Fruit fly (Drosophila melanogaster): ENCODE measurements around the gene Urm1.

Gene Urm1

DNA sequence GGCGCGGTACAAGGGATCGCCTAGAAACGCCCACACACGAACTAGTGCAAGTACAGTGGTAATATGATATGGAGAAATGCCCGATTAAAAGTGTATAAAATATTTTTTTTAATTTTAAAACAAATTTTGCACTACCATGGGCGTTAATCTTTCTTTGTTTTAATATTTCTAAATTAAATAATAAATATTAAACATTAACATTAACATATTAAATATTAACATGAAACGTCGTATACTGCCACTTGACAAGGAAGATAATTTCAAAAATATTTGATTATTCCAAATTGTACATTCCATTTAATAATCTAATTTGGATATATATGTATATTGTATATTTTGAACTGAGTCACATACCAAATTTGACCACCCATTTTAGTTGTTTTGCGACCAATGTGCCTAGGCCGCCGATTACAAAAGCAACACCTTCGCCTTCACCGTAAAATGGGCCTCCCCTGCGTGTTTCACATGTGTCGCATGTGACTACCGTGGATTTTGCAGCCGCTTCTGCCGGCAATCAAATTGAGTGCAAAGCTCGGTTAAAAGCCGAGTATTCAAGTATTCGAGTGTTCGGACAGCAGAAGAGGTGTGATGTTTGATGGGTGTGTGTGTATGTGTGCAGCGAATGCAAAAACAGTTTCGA lies 48.0 kb downstream of the Urm1 start:
- peak; percentile 54 for TF ChIP-seq CG33017 (tag; optimal IDR thresholded peaks at IDR 0.05)
- no peak for TF ChIP-seq cic (GFP tag; optimal IDR thresholded peaks at IDR 0.05)
- no peak for TF ChIP-seq CG12768 (GFP tag; optimal IDR thresholded peaks at IDR 0.05)
- TF ChIP-seq ovo (GFP tag; optimal IDR thresholded peaks at IDR 0.05): peak; percentile 9
- TF ChIP-seq pad (GFP tag; optimal IDR thresholded peaks at IDR 0.05): peak; percentile 95
- no peak for TF ChIP-seq tj (GFP tag; optimal IDR thresholded peaks at IDR 0.05)
- TF ChIP-seq CG7101 (tag; optimal IDR thresholded peaks at IDR 0.05): peak; percentile 44
- TF ChIP-seq Clk (GFP tag; optimal IDR thresholded peaks at IDR 0.05): no peak
- TF ChIP-seq toe (GFP tag; optimal IDR thresholded peaks at IDR 0.05): no peak
- no peak for TF ChIP-seq CG5204 (GFP tag; optimal IDR thresholded peaks at IDR 0.05)
- no peak for TF ChIP-seq Crg-1 (GFP tag; optimal IDR thresholded peaks at IDR 0.05)
- TF ChIP-seq CG1620 (GFP tag; optimal IDR thresholded peaks at IDR 0.05): no peak
- TF ChIP-seq cnc (optimal IDR thresholded peaks at IDR 0.05): no peak
- TF ChIP-seq bab1 (GFP tag; optimal IDR thresholded peaks at IDR 0.05): peak; percentile 21
- TF ChIP-seq kay (GFP tag; ENCODE audit: borderline replicate concordance): no peak
- no peak for TF ChIP-seq Hr96 (GFP tag; optimal IDR thresholded peaks at IDR 0.05)
- TF ChIP-seq CG7045 (GFP tag; optimal IDR thresholded peaks at IDR 0.05): no peak
- peak; percentile 51 for TF ChIP-seq CG14711 (tag; optimal IDR thresholded peaks at IDR 0.05)
- TF ChIP-seq Mnt (GFP tag; optimal IDR thresholded peaks at IDR 0.05): no peak
- peak; percentile 32 for TF ChIP-seq CG11617 (GFP tag; optimal IDR thresholded peaks at IDR 0.05)

DNA sequence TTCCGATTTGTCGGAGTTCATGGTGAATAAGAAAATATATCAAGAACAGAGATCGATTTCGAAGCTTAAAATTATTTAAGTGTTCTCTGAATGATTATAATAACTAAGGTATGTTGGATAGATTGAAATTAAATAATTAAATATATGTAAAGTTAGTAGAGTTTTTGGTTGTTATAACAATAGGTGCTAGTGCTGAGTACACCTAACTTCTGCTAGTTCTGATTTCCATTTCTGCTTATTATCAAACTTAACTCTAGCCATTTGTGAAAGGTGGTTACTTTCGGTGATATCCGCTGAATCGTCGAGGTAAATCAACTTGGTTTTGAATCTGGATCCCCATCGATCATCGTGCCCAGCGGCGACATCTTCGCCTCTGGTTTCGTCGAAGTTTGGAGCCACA lies 49.3 kb downstream of the Urm1 start, which contains the start of gene t-Grip84:
Gene t-Grip84 (minus strand): TSS at position 101 of the 400 bp plus-strand sequence.
- no peak for TF ChIP-seq Clk (GFP tag; optimal IDR thresholded peaks at IDR 0.05)
- no peak for TF ChIP-seq ovo (GFP tag; optimal IDR thresholded peaks at IDR 0.05)
- no peak for TF ChIP-seq bab1 (GFP tag; optimal IDR thresholded peaks at IDR 0.05)
- TF ChIP-seq CG7045 (GFP tag; optimal IDR thresholded peaks at IDR 0.05): no peak
- TF ChIP-seq CG1620 (GFP tag; optimal IDR thresholded peaks at IDR 0.05): no peak
- no peak for TF ChIP-seq toe (GFP tag; optimal IDR thresholded peaks at IDR 0.05)

All from whole organism, adult.